Fruit fly (Drosophila melanogaster) whole organism, embryonic: ENCODE results near the gene CG14881.
A peak's percentile ranks its signal among the peaks of the same experiment; 100 is the strongest.

Source experiments
- Atf-2 ChIP-seq: fragments of 200-800 bp; sonication (Bioruptor generic); optimal IDR thresholded peaks from 2 replicates; lab custom pipeline; 2016; ENCODE audit warnings: missing biosample characterization, missing genetic modification characterization
- CG10366 ChIP-seq: fragments of 200-800 bp; sonication (Bioruptor generic); IDR thresholded peaks from 2 replicates; pipeline ENCODE4 v1.3.6; 2022; ENCODE audit warnings: missing biosample characterization, missing genetic modification characterization
- CG10979 ChIP-seq: fragments of 200-800 bp; sonication (Bioruptor generic); optimal IDR thresholded peaks from 2 replicates; lab custom pipeline; 2018; ENCODE audit warnings: missing biosample characterization, mild to moderate bottlenecking, missing genetic modification characterization, moderate library complexity
- CG14441 ChIP-seq: fragments of 200-800 bp; sonication (Bioruptor generic); IDR thresholded peaks from 2 replicates; pipeline ENCODE4 v1.3.6; 2022; ENCODE audit warnings: missing biosample characterization, missing genetic modification characterization
- CG14860 ChIP-seq: fragments of 200-800 bp; sonication (Bioruptor generic); IDR thresholded peaks from 3 replicates; pipeline ENCODE4 v1.3.6; 2022; ENCODE audit warnings: missing biosample characterization, missing genetic modification characterization; ENCODE audit not compliant: partially characterized antibody
- CG15073 ChIP-seq: fragments of 200-800 bp; sonication (Bioruptor generic); optimal IDR thresholded peaks from 2 replicates; lab custom pipeline; 2016; ENCODE audit warnings: missing biosample characterization, missing genetic modification characterization
- CG17829 ChIP-seq: fragments of 200-800 bp; optimal IDR thresholded peaks from 2 replicates; lab custom pipeline; 2019; ENCODE audit warnings: missing biosample characterization, mild to moderate bottlenecking, missing genetic modification characterization, moderate library complexity
- CG7271 ChIP-seq: fragments of 200-800 bp; sonication (Bioruptor generic); optimal IDR thresholded peaks from 2 replicates; lab custom pipeline; 2018; ENCODE audit warnings: missing biosample characterization, mild to moderate bottlenecking, missing genetic modification characterization, moderate library complexity
- CG7963 ChIP-seq: fragments of 200-800 bp; sonication (Bioruptor generic); IDR thresholded peaks from 3 replicates; pipeline ENCODE4 v1.3.6; 2022; ENCODE audit warnings: missing biosample characterization, missing genetic modification characterization; ENCODE audit not compliant: partially characterized antibody
- CG9932 ChIP-seq: fragments of 200-800 bp; sonication (Bioruptor generic); IDR thresholded peaks from 2 replicates; pipeline ENCODE4 v1.3.6; 2022; ENCODE audit warnings: missing biosample characterization, missing genetic modification characterization
- D ChIP-seq, 2 experiments: fragments of 200-800 bp in 1 of 2; fragments of >200 bp in 1 of 2; sonication (Bioruptor generic) in 1 of 2; optimal IDR thresholded peaks; 2 replicates in 1 of 2; 3 replicates in 1 of 2; lab custom pipeline; 2017; ENCODE audit warnings: mild to moderate bottlenecking in 1 of 2, missing biosample characterization in 1 of 2, missing genetic modification characterization in 1 of 2, missing genetic modification reagents in 1 of 2
- Ets65A ChIP-seq: fragments of 200-800 bp; sonication (Bioruptor generic); peaks from one replicate; lab custom pipeline; 2016; ENCODE audit warnings: missing biosample characterization, missing genetic modification characterization
- Jarid2 ChIP-seq: fragments of 200-800 bp; sonication (Bioruptor generic); optimal IDR thresholded peaks from 3 replicates; lab custom pipeline; 2017; ENCODE audit warnings: mild to moderate bottlenecking, missing biosample characterization, missing genetic modification reagents, missing genetic modification characterization
- MESR4 ChIP-seq: fragments of 200-800 bp; sonication (Bioruptor generic); optimal IDR thresholded peaks from 2 replicates; lab custom pipeline; 2018; ENCODE audit warnings: missing biosample characterization, mild to moderate bottlenecking, missing genetic modification characterization, moderate library complexity
- Mes4 ChIP-seq: fragments of 200-800 bp; sonication (Bioruptor generic); optimal IDR thresholded peaks from 2 replicates; lab custom pipeline; 2016; ENCODE audit warnings: missing biosample characterization, missing genetic modification characterization
- Myb ChIP-seq: fragments of 200-800 bp; sonication (Bioruptor generic); optimal IDR thresholded peaks from 2 replicates; lab custom pipeline; 2016; ENCODE audit warnings: missing biosample characterization, missing genetic modification characterization
- Nf-YB ChIP-seq: fragments of 200-800 bp; sonication (Bioruptor generic); optimal IDR thresholded peaks from 3 replicates; lab custom pipeline; 2019; ENCODE audit warnings: missing biosample characterization, mild to moderate bottlenecking, missing genetic modification characterization, moderate library complexity
- Nf-YC ChIP-seq: fragments of 200-800 bp; optimal IDR thresholded peaks from 3 replicates; lab custom pipeline; 2019; ENCODE audit warnings: missing biosample characterization, mild to moderate bottlenecking, missing genetic modification characterization, moderate library complexity
- Rx ChIP-seq: fragments of 200-800 bp; sonication (Bioruptor generic); IDR thresholded peaks from 2 replicates; pipeline ENCODE4 v1.3.6; 2022; ENCODE audit warnings: missing biosample characterization, missing genetic modification characterization
- Scr ChIP-seq: fragments of 200-800 bp; sonication (Bioruptor generic); IDR thresholded peaks from 2 replicates; pipeline ENCODE4 v1.3.6; 2022; ENCODE audit warnings: missing biosample characterization, missing genetic modification characterization; ENCODE audit not compliant: partially characterized antibody
- Vsx1 ChIP-seq: fragments of 200-800 bp; sonication (Bioruptor generic); optimal IDR thresholded peaks from 2 replicates; lab custom pipeline; 2017; ENCODE audit warnings: missing biosample characterization, mild to moderate bottlenecking, missing genetic modification characterization, missing genetic modification reagents
- bowl ChIP-seq: fragments of 200-800 bp; sonication (Bioruptor generic); IDR thresholded peaks from 2 replicates; pipeline ENCODE4 v1.3.6; 2022; ENCODE audit warnings: missing biosample characterization, missing genetic modification characterization
- cas ChIP-seq: fragments of 200-800 bp; sonication (Bioruptor generic); IDR thresholded peaks from 2 replicates; pipeline ENCODE4 v1.3.6; 2022; ENCODE audit warnings: missing biosample characterization, missing genetic modification characterization
- cg ChIP-seq: fragments of 200-800 bp; sonication (Bioruptor generic); optimal IDR thresholded peaks from 3 replicates; lab custom pipeline; 2019; ENCODE audit warnings: missing biosample characterization, mild to moderate bottlenecking, missing genetic modification characterization, moderate library complexity
- crol ChIP-seq: fragments of 200-800 bp; sonication (Bioruptor generic); IDR thresholded peaks from 2 replicates; pipeline ENCODE4 v1.3.6; 2022; ENCODE audit warnings: missing biosample characterization, missing genetic modification characterization
- dimm ChIP-seq: fragments of 200-800 bp; sonication (Bioruptor generic); IDR thresholded peaks from 2 replicates; pipeline ENCODE4 v1.3.6; 2022; ENCODE audit warnings: missing biosample characterization, missing genetic modification characterization
- fd96Cb ChIP-seq: fragments of 200-800 bp; sonication (Bioruptor generic); optimal IDR thresholded peaks from 2 replicates; lab custom pipeline; 2018; ENCODE audit warnings: missing biosample characterization, mild to moderate bottlenecking, missing genetic modification characterization, moderate library complexity
- gce ChIP-seq: fragments of 200-800 bp; sonication (Bioruptor generic); IDR thresholded peaks from 3 replicates; pipeline ENCODE4 v1.3.6; 2022; ENCODE audit warnings: missing biosample characterization, missing genetic modification characterization
- hkb ChIP-seq, 2 experiments: fragments of 200-800 bp in 1 of 2; fragments of >200 bp in 1 of 2; sonication (Bioruptor generic) in 1 of 2; IDR thresholded peaks in 1 of 2; optimal IDR thresholded peaks in 1 of 2; 2 replicates each; pipeline versions ENCODE4 v1.3.6 to Lab custom; 2017 to 2022; ENCODE audit warnings: missing biosample characterization in 1 of 2, missing genetic modification characterization in 1 of 2
- inv ChIP-seq: fragments of 200-800 bp; sonication (Bioruptor generic); IDR thresholded peaks from 2 replicates; pipeline ENCODE4 v1.3.6; 2022; ENCODE audit warnings: missing biosample characterization, missing genetic modification characterization; ENCODE audit not compliant: partially characterized antibody
- lov ChIP-seq, 2 experiments: fragments of 200-800 bp in 1 of 2; fragments of >200 bp in 1 of 2; sonication (Bioruptor generic) in 1 of 2; IDR thresholded peaks in 1 of 2; optimal IDR thresholded peaks in 1 of 2; 2 replicates in 1 of 2; 3 replicates in 1 of 2; pipeline versions ENCODE4 v1.3.6 to Lab custom; 2017 to 2022; ENCODE audit warnings: missing biosample characterization in 1 of 2, missing genetic modification characterization in 1 of 2
- pros ChIP-seq: fragments of 200-800 bp; sonication (Bioruptor generic); optimal IDR thresholded peaks from 3 replicates; lab custom pipeline; 2019; ENCODE audit warnings: missing biosample characterization, mild to moderate bottlenecking, missing genetic modification characterization, moderate library complexity
- ro ChIP-seq: fragments of 200-800 bp; sonication (Bioruptor generic); IDR thresholded peaks from 2 replicates; pipeline ENCODE4 v1.3.6; 2022; ENCODE audit warnings: missing biosample characterization, missing genetic modification characterization
- row ChIP-seq: fragments of 200-800 bp; sonication (Bioruptor generic); IDR thresholded peaks from 3 replicates; pipeline ENCODE4 v1.3.6; 2022; ENCODE audit warnings: missing biosample characterization, missing genetic modification characterization
- seq ChIP-seq: fragments of 200-800 bp; sonication (Bioruptor generic); IDR thresholded peaks from 2 replicates; pipeline ENCODE4 v1.3.6; 2022; ENCODE audit warnings: missing biosample characterization, missing genetic modification characterization
- sisA ChIP-seq: fragments of 200-800 bp; sonication (Bioruptor generic); IDR thresholded peaks from 2 replicates; pipeline ENCODE4 v1.3.6; 2022; ENCODE audit warnings: missing biosample characterization, missing genetic modification characterization
- tll ChIP-seq, 2 experiments: fragments of 200-800 bp in 1 of 2; fragments of >200 bp in 1 of 2; sonication (Bioruptor generic) in 1 of 2; optimal IDR thresholded peaks; 2 replicates each; lab custom pipeline; 2017 to 2019; ENCODE audit warnings: missing biosample characterization in 2 of 2, missing genetic modification characterization in 2 of 2, mild to moderate bottlenecking in 1 of 2, moderate library complexity in 1 of 2
- unpg ChIP-seq: fragments of 200-800 bp; sonication (Bioruptor generic); optimal IDR thresholded peaks from 3 replicates; lab custom pipeline; 2018; ENCODE audit warnings: missing biosample characterization, mild to moderate bottlenecking, missing genetic modification characterization, moderate library complexity
- zen ChIP-seq: fragments of 200-800 bp; sonication (Bioruptor generic); optimal IDR thresholded peaks from 3 replicates; lab custom pipeline; 2018; ENCODE audit warnings: missing biosample characterization, mild to moderate bottlenecking, missing genetic modification characterization, moderate library complexity
- zfh1 ChIP-seq: fragments of 200-800 bp; sonication (Bioruptor generic); IDR thresholded peaks from 3 replicates; pipeline ENCODE4 v1.3.6; 2022; ENCODE audit warnings: missing biosample characterization, missing genetic modification characterization
- zfh2 ChIP-seq: fragments of 200-800 bp; sonication (Bioruptor generic); optimal IDR thresholded peaks from 2 replicates; lab custom pipeline; 2016; ENCODE audit warnings: missing biosample characterization, missing genetic modification characterization

The CG14881 gene

dm6 chr3R:16387039-16387438, 47.7 kb upstream of the CG14881 start:
- TF ChIP-seq ro, result 0 out of 2 replicates have a peak, but pooled peaks have one; percentile 27
- no peak for TF ChIP-seq CG10366 (GFP tag; lab: Robert Waterston, UW)

DNA sequence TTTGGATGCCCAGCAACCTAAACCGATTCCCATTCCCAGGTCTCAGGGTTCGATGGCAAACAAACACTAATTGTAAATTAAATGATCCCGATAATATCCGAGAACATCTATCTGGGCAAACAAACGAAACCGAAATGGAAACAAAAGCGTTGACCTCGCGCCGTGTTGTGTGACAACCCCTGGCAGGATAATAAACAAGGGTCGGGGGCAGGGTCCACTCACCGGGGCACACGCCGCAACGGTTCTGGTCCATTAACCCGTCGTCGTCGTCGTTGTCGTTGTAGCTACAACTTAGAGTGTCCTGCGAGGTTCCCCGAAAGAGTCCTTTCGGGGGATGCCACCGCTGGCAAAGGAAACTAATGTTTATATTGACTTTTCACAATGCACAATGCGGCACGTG, 45.6 kb upstream of the CG14881 start:
- peak; percentile 22 for TF ChIP-seq Ets65A (GFP tag; lab: Kevin White, UChicago)
- peak; percentile 51 for TF ChIP-seq zen
- no peak for TF ChIP-seq Scr
- TF ChIP-seq Vsx1, result no peak
- no peak for TF ChIP-seq Atf-2
- peak in 1 of 2 experiments; percentile 43 for TF ChIP-seq tll (GFP tag; optimal IDR thresholded peaks at IDR 0.05; lab: Kevin White, UChicago)
- TF ChIP-seq D (optimal IDR thresholded peaks at IDR 0.05; lab: Kevin White, UChicago), result peak; percentile 82
- no peak for TF ChIP-seq D (GFP tag; optimal IDR thresholded peaks at IDR 0.05; lab: Kevin White, UChicago)
- TF ChIP-seq cas (GFP tag; lab: Robert Waterston, UW), result no peak
- TF ChIP-seq sisA (GFP tag; lab: Robert Waterston, UW), result no peak
- peak; percentile 25 for TF ChIP-seq pros (GFP tag; lab: Kevin White, UChicago)
- TF ChIP-seq CG14860, result no peak
- TF ChIP-seq CG7963 (GFP tag; lab: Robert Waterston, UW), result no peak

dm6 chr3R:16394531-16394930, 40.2 kb upstream of the CG14881 start:
- TF ChIP-seq zfh2 (GFP tag; lab: Kevin White, UChicago) (no peak), CG14441 (peak; percentile 20; the same call in 1 of the 2 replicates), gce (GFP tag; lab: Robert Waterston, UW) (no peak)

- no peak for TF ChIP-seq CG10979
Observed at dm6 chr3R:16395448-16395847, 39.3 kb upstream of the CG14881 start.

- no peak for TF ChIP-seq CG15073 (GFP tag; lab: Kevin White, UChicago)
- TF ChIP-seq seq (GFP tag; lab: Robert Waterston, UW), result peak; percentile 31; the same call in 1 of the 2 replicates
- TF ChIP-seq fd96Cb, result no peak
- no peak for TF ChIP-seq CG7271 (tag; lab: Kevin White, UChicago)
- no peak for TF ChIP-seq CG9932 (GFP tag; lab: Robert Waterston, UW)
- peak; percentile 40 for TF ChIP-seq Ets65A (GFP tag; lab: Kevin White, UChicago)
- TF ChIP-seq cg (GFP tag; lab: Kevin White, UChicago), result peak; percentile 22
- peak; percentile 66; the same call in 1 of the 2 replicates for TF ChIP-seq crol
- peak; percentile 76 for TF ChIP-seq Nf-YC
- TF ChIP-seq Nf-YB, result peak; percentile 57
Observed at dm6 chr3R:16396565-16396964, 38.1 kb upstream of the CG14881 start.

- TF ChIP-seq row (GFP tag; lab: Robert Waterston, UW) (no peak), CG17829 (tag; lab: Kevin White, UChicago) (no peak), lov (optimal IDR thresholded peaks at IDR 0.05; lab: Kevin White, UChicago) (no peak), lov (GFP tag; IDR thresholded peaks at IDR 0.05; lab: Robert Waterston, UW) (no peak), inv (no peak), Jarid2 (GFP tag; lab: Kevin White, UChicago) (peak; percentile 67), MESR4 (GFP tag; lab: Kevin White, UChicago) (no peak), Rx (no peak), hkb (optimal IDR thresholded peaks at IDR 0.05; lab: Kevin White, UChicago) (no peak), hkb (GFP tag; IDR thresholded peaks at IDR 0.05; lab: Robert Waterston, UW) (no peak), Mes4 (GFP tag; lab: Kevin White, UChicago) (no peak), dimm (GFP tag; lab: Robert Waterston, UW) (no peak), bowl (GFP tag; lab: Robert Waterston, UW) (no peak), unpg (no peak), zfh1 (GFP tag; lab: Robert Waterston, UW) (no peak), Myb (GFP tag; lab: Kevin White, UChicago) (no peak), CG14441 (no peak)
Observed at dm6 chr3R:16403023-16403733, 31.5 kb upstream of the CG14881 start, which contains the start of gene ss. Gene ss (minus strand): TSS chr3R:16403690.
